Fruit fly (Drosophila melanogaster) whole organism, wandering third instar larva: ENCODE measurements around the gene Acsf2.

Experiments
- CG32264 ChIP-seq: fragments of 200-800 bp; sonication (Bioruptor generic); optimal IDR thresholded peaks from 2 replicates; lab custom pipeline; 2016; ENCODE audit warnings: missing biosample characterization, missing genetic modification characterization
- CrebA ChIP-seq: fragments of 200-800 bp; sonication (Bioruptor generic); optimal IDR thresholded peaks from 2 replicates; lab custom pipeline; 2016; ENCODE audit warnings: missing biosample characterization, mild to moderate bottlenecking, missing genetic modification characterization, borderline replicate concordance
- Dfd ChIP-seq: fragments of >200 bp; optimal IDR thresholded peaks from 2 replicates; lab custom pipeline; 2017; ENCODE audit warnings: missing biosample characterization, missing genetic modification characterization
- Dif ChIP-seq: fragments of 200-275, 200-300 bp; sonication (Bioruptor generic); optimal IDR thresholded peaks from 2 replicates; lab custom pipeline; 2018; ENCODE audit warnings: missing biosample characterization, missing genetic modification characterization; ENCODE audit not compliant: partially characterized antibody
- GATAd ChIP-seq: sonication (Bioruptor generic); optimal IDR thresholded peaks from 2 replicates; lab custom pipeline; 2016; ENCODE audit warnings: missing biosample characterization, missing genetic modification characterization
- Hnf4 ChIP-seq: fragments of 200-800 bp; sonication (Bioruptor generic); optimal IDR thresholded peaks from 2 replicates; lab custom pipeline; 2016; ENCODE audit warnings: missing biosample characterization, mild to moderate bottlenecking, missing genetic modification characterization
- Hr78 ChIP-seq: fragments of >200 bp; optimal IDR thresholded peaks from 2 replicates; lab custom pipeline; 2017; ENCODE audit warnings: missing biosample characterization, missing genetic modification characterization
- Hr83 ChIP-seq: fragments of 200-300 bp; sonication (Bioruptor generic); optimal IDR thresholded peaks from 2 replicates; lab custom pipeline; 2016; ENCODE audit warnings: missing biosample characterization, mild to moderate bottlenecking, missing genetic modification characterization, moderate library complexity; ENCODE audit not compliant: poor library complexity, severe bottlenecking
- Myc ChIP-seq: fragments of >200 bp; optimal IDR thresholded peaks from 2 replicates; lab custom pipeline; 2017
- N ChIP-seq: fragments of >200 bp; optimal IDR thresholded peaks from 2 replicates; lab custom pipeline; 2018; ENCODE audit warnings: missing biosample characterization, missing external identifiers, missing genetic modification characterization
- OdsH ChIP-seq: fragments of 200-800 bp; sonication (Bioruptor generic); optimal IDR thresholded peaks from 2 replicates; lab custom pipeline; 2016; ENCODE audit warnings: missing biosample characterization, mild to moderate bottlenecking, missing genetic modification characterization
- Vsx2 ChIP-seq: fragments of 200-300, 225-300 bp; sonication (Bioruptor generic); optimal IDR thresholded peaks from 2 replicates; lab custom pipeline; 2018; ENCODE audit warnings: missing biosample characterization, missing genetic modification characterization; ENCODE audit not compliant: partially characterized antibody
- br ChIP-seq: fragments of 200-800 bp; sonication (Bioruptor generic); optimal IDR thresholded peaks from 2 replicates; lab custom pipeline; 2016; ENCODE audit warnings: missing biosample characterization, missing genetic modification characterization
- brk ChIP-seq: fragments of 200-800 bp; sonication (Bioruptor generic); optimal IDR thresholded peaks from 2 replicates; lab custom pipeline; 2016; ENCODE audit warnings: missing biosample characterization, mild to moderate bottlenecking, missing genetic modification characterization
- dl ChIP-seq, 2 experiments: fragments of 175-275, 200-275 bp in 1 of 2; fragments of 200-275 bp in 1 of 2; sonication (Bioruptor generic); optimal IDR thresholded peaks; lab custom pipeline; 2018; ENCODE audit warnings: mild to moderate bottlenecking in 2 of 2, missing biosample characterization in 2 of 2, missing genetic modification characterization in 2 of 2, moderate library complexity in 2 of 2; ENCODE audit not compliant: partially characterized antibody in 2 of 2, insufficient read depth in 1 of 2
- dmrt93B ChIP-seq: fragments of 200-800 bp; sonication (Bioruptor generic); optimal IDR thresholded peaks from 2 replicates; lab custom pipeline; 2018; ENCODE audit warnings: missing biosample characterization, mild to moderate bottlenecking, missing genetic modification characterization
- dsf ChIP-seq: sonication (Bioruptor generic); optimal IDR thresholded peaks from 2 replicates; lab custom pipeline; 2016; ENCODE audit warnings: missing biosample characterization, missing genetic modification characterization, borderline replicate concordance
- ey ChIP-seq: fragments of 200-800 bp; sonication (Bioruptor generic); optimal IDR thresholded peaks from 2 replicates; lab custom pipeline; 2016; ENCODE audit warnings: missing biosample characterization, missing genetic modification characterization
- foxo ChIP-seq, 2 experiments: fragments of 200-800 bp; sonication (Bioruptor generic); optimal IDR thresholded peaks; 2 replicates in 1 of 2; 3 replicates in 1 of 2; lab custom pipeline; 2016 to 2017; ENCODE audit warnings: missing biosample characterization in 2 of 2, missing genetic modification characterization in 2 of 2
- fru ChIP-seq: fragments of 200-800 bp; sonication (Bioruptor generic); optimal IDR thresholded peaks from 3 replicates; lab custom pipeline; 2016; ENCODE audit warnings: missing biosample characterization, mild to moderate bottlenecking, missing genetic modification characterization
- h ChIP-seq: fragments of 200-800 bp; sonication (Bioruptor generic); optimal IDR thresholded peaks from 3 replicates; lab custom pipeline; 2016; ENCODE audit warnings: missing biosample characterization, mild to moderate bottlenecking, missing genetic modification characterization
- lola ChIP-seq: fragments of >200 bp; optimal IDR thresholded peaks from 2 replicates; lab custom pipeline; 2017; ENCODE audit warnings: missing biosample characterization, missing genetic modification characterization
- pan ChIP-seq: fragments of >200 bp; optimal IDR thresholded peaks from 2 replicates; lab custom pipeline; 2017
- psq ChIP-seq: fragments of 200-800 bp; sonication (Bioruptor generic); optimal IDR thresholded peaks from 3 replicates; lab custom pipeline; 2017; ENCODE audit warnings: missing biosample characterization, mild to moderate bottlenecking, missing genetic modification characterization, moderate library complexity
- rgr ChIP-seq: fragments of 200-800 bp; sonication (Bioruptor generic); optimal IDR thresholded peaks from 3 replicates; lab custom pipeline; 2016; ENCODE audit warnings: missing biosample characterization, mild to moderate bottlenecking, missing genetic modification characterization
- sage ChIP-seq: fragments of 200-800 bp; sonication (Bioruptor generic); optimal IDR thresholded peaks from 2 replicates; lab custom pipeline; 2016; ENCODE audit warnings: missing biosample characterization, mild to moderate bottlenecking, missing genetic modification characterization
- sv ChIP-seq: fragments of 200-800 bp; sonication (Bioruptor generic); optimal IDR thresholded peaks from 3 replicates; lab custom pipeline; 2016; ENCODE audit warnings: missing biosample characterization, missing genetic modification characterization
- tai ChIP-seq: sonication (Bioruptor generic); optimal IDR thresholded peaks from 2 replicates; lab custom pipeline; 2016; ENCODE audit warnings: missing biosample characterization, missing genetic modification characterization
- usp ChIP-seq: fragments of >200 bp; optimal IDR thresholded peaks from 2 replicates; lab custom pipeline; 2017; ENCODE audit warnings: missing biosample characterization, missing genetic modification characterization
- woc ChIP-seq: sonication (Bioruptor generic); optimal IDR thresholded peaks from 2 replicates; lab custom pipeline; 2016; ENCODE audit warnings: missing biosample characterization, mild to moderate bottlenecking, missing genetic modification characterization

The Acsf2 gene

DNA sequence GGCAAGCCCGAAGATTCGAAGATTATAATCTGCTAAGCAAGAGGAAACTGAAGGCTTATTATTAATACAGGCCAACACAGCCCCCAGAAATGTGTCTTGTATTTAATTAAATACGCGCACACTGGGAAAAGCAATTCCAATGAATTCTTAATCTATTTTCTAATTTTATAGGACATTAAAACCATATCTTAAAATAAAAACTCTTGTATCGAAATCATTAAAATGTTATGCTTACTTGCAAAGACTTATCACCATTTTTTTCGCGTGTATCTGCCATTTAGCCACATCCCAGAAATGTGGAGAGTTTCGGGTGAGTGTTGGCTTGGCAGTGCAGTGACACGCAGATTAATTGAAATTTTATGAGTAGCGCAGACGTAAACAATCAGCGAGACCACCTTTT is 25.9 kb upstream of the Acsf2 start:
- TF ChIP-seq Myc (lab: Kevin White, UChicago), result no peak
- no peak for TF ChIP-seq pan
- no peak for TF ChIP-seq dsf (GFP tag; lab: Kevin White, UChicago)
- TF ChIP-seq N (GFP tag; lab: Kevin White, UChicago), result no peak
- no peak for TF ChIP-seq Hnf4 (GFP tag; lab: Kevin White, UChicago)

DNA sequence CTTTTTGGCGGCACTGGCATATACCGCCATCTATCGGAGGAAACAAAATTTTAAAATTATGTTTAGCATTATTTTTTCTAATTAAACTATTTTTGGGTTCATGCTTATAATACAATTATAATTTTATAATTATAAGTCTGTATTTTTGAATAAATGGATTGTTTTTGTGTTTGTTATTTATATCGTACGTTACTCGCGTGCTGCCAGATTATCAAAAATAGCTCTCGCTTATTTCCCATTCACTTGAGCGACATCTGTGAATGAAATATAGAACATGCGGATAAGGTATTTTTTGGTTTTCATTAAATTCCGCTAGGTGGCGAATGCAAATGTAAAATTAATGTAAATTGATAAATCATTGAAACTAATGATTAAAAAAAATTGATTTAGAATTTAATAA is 23.8 kb upstream of the Acsf2 start:
- no peak for TF ChIP-seq Hr83 (GFP tag; lab: Kevin White, UChicago)
- TF ChIP-seq sage (GFP tag; lab: Kevin White, UChicago), result no peak
- peak; percentile 13 for TF ChIP-seq OdsH (GFP tag; lab: Kevin White, UChicago)
- no peak for TF ChIP-seq dl (GFP tag; optimal IDR thresholded peaks at IDR 0.05; lab: Kevin White, UChicago; ENCODE audit: insufficient read depth in 1 of 2, partially characterized antibody in 2 of 2)
- TF ChIP-seq brk, result no peak
- no peak for TF ChIP-seq Hnf4 (GFP tag; lab: Kevin White, UChicago)
- TF ChIP-seq foxo (GFP tag; optimal IDR thresholded peaks at IDR 0.05; lab: Kevin White, UChicago), result no peak
- TF ChIP-seq Dif (GFP tag; lab: Kevin White, UChicago), result no peak
- TF ChIP-seq Myc (lab: Kevin White, UChicago), result peak; percentile 90

DNA sequence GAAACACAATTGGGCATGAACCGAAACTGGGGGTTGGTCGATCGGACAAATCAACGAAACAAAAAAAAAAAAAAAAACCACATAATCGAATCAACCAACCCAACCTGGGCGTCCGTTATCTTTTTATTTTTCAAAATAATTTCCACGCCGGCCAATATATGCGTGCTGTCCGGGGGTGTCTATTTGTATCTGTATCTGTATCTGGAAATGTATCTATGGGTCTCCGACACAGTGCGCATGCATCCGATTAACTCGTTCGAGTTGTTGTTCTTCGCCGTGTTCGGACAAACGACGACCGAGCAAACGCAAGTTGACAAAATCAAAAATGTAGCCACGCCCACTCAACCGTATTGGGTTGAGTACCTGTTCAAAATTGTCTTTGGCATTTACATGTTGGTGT is 20.3 kb upstream of the Acsf2 start:
- TF ChIP-seq ey (GFP tag; lab: Kevin White, UChicago) (no peak), pan (no peak), CrebA (no peak), br (GFP tag; lab: Kevin White, UChicago) (no peak), Dif (GFP tag; lab: Kevin White, UChicago) (no peak), h (no peak), Dfd (no peak), fru (no peak), dmrt93B (GFP tag; lab: Kevin White, UChicago) (no peak), CG32264 (GFP tag; lab: Kevin White, UChicago) (no peak)

dm6 chr2L:5353454-5353853 is 11.4 kb upstream of the Acsf2 start:
- TF ChIP-seq foxo (GFP tag; optimal IDR thresholded peaks at IDR 0.05; lab: Kevin White, UChicago) (no peak), GATAd (no peak), rgr (GFP tag; lab: Kevin White, UChicago) (no peak), dmrt93B (GFP tag; lab: Kevin White, UChicago) (no peak), psq (GFP tag; lab: Kevin White, UChicago) (no peak), fru (no peak), Vsx2 (GFP tag; lab: Kevin White, UChicago) (no peak), Hnf4 (GFP tag; lab: Kevin White, UChicago) (no peak), N (GFP tag; lab: Kevin White, UChicago) (no peak), dl (GFP tag; optimal IDR thresholded peaks at IDR 0.05; lab: Kevin White, UChicago; ENCODE audit: insufficient read depth in 1 of 2, partially characterized antibody in 2 of 2) (no peak), tai (GFP tag; lab: Kevin White, UChicago) (no peak), CrebA (no peak)

- TF ChIP-seq Hr78 (GFP tag; lab: Kevin White, UChicago) (no peak), usp (GFP tag; lab: Kevin White, UChicago) (no peak), dl (GFP tag; optimal IDR thresholded peaks at IDR 0.05; lab: Kevin White, UChicago; ENCODE audit: insufficient read depth in 1 of 2, partially characterized antibody in 2 of 2) (no peak), CG32264 (GFP tag; lab: Kevin White, UChicago) (no peak)
- TF ChIP-seq, all 38 proteins: peak for 0
Measured at dm6 chr2L:5348591-5348990, 6.6 kb upstream of the Acsf2 start.

DNA sequence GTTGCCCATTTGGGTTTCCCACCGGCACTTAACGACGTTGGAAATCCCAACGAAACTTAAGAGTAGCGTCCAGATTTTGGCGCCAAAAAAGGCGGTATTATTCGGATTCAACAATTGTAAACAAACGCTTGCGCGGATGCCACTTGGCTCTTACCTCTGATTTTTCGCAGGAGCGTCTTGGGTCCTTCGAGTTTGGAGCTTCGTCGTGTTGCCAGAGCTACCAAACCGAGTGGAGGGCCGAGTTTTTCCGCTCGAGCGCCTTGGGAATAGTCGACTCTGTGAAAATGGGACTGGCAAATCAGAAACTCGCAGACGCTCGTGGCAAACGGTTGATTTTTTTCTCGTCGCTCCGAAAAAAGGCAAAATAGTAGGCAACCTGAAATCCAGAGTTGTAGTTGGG is 3.9 kb upstream of the Acsf2 start, which contains the start of gene nompC:
Gene nompC, plus strand, starts transcription at position 301 of the 400 bp plus-strand sequence.
- no peak for TF ChIP-seq ey (GFP tag; lab: Kevin White, UChicago)
- no peak for TF ChIP-seq sv (GFP tag; lab: Kevin White, UChicago)
- TF ChIP-seq foxo (GFP tag; optimal IDR thresholded peaks at IDR 0.05; lab: Kevin White, UChicago), result no peak
- no peak for TF ChIP-seq lola
- no peak for TF ChIP-seq psq (GFP tag; lab: Kevin White, UChicago)
- no peak for TF ChIP-seq Hr78 (GFP tag; lab: Kevin White, UChicago)
- TF ChIP-seq woc (GFP tag; lab: Kevin White, UChicago), result no peak
- TF ChIP-seq dl (GFP tag; optimal IDR thresholded peaks at IDR 0.05; lab: Kevin White, UChicago; ENCODE audit: insufficient read depth in 1 of 2, partially characterized antibody in 2 of 2), result no peak
- no peak for TF ChIP-seq h
- no peak for TF ChIP-seq Dif (GFP tag; lab: Kevin White, UChicago)
- no peak for TF ChIP-seq tai (GFP tag; lab: Kevin White, UChicago)
- TF ChIP-seq Hnf4 (GFP tag; lab: Kevin White, UChicago), result no peak
- no peak for TF ChIP-seq rgr (GFP tag; lab: Kevin White, UChicago)
- TF ChIP-seq Vsx2 (GFP tag; lab: Kevin White, UChicago), result no peak
